Fruit fly (Drosophila melanogaster): ENCODE results near the gene CG4229.

DNA sequence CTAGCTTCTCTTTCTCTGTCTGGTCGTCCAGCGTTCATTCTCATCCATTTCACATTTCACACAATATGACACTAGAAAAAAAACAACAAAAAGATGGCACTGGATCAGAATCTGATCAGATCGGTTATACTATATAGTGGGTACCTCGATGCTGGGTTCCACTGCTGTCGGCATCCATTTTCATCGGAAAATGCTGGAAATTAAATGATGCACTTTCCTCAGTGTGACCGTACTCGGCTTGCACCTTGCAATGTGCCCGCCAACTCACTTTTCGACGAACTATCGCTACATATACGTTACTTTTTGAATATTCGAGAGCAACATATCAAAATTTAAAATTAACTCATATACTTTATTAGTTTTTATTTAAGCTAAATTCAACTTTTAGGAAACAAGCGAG is 34.2 kb downstream of the CG4229 start, which contains the start of gene tra:
- no peak for TF ChIP-seq GATAd (GFP tag; optimal IDR thresholded peaks at IDR 0.05)
- no peak for TF ChIP-seq pan (optimal IDR thresholded peaks at IDR 0.05)
- no peak for TF ChIP-seq HLH106 (tag; optimal IDR thresholded peaks at IDR 0.05)
- TF ChIP-seq sv (GFP tag; optimal IDR thresholded peaks at IDR 0.05): no peak
- no peak for TF ChIP-seq Mio (GFP tag; optimal IDR thresholded peaks at IDR 0.05)
- no peak for TF ChIP-seq br (GFP tag; optimal IDR thresholded peaks at IDR 0.05)
- TF ChIP-seq Abd-B (GFP tag; optimal IDR thresholded peaks at IDR 0.05): no peak
- no peak for TF ChIP-seq sage (GFP tag; optimal IDR thresholded peaks at IDR 0.05)
- TF ChIP-seq OdsH (GFP tag; optimal IDR thresholded peaks at IDR 0.05): no peak
- TF ChIP-seq jim (GFP tag; optimal IDR thresholded peaks at IDR 0.05): no peak
- no peak for TF ChIP-seq woc (GFP tag; optimal IDR thresholded peaks at IDR 0.05)
- TF ChIP-seq CG9705 (GFP tag; optimal IDR thresholded peaks at IDR 0.05): no peak
- TF ChIP-seq lola (GFP tag; optimal IDR thresholded peaks at IDR 0.05): no peak
- no peak for TF ChIP-seq psq (GFP tag; optimal IDR thresholded peaks at IDR 0.05)
